Worm (Caenorhabditis elegans): ENCODE results near the gene cst-2.

DNA sequence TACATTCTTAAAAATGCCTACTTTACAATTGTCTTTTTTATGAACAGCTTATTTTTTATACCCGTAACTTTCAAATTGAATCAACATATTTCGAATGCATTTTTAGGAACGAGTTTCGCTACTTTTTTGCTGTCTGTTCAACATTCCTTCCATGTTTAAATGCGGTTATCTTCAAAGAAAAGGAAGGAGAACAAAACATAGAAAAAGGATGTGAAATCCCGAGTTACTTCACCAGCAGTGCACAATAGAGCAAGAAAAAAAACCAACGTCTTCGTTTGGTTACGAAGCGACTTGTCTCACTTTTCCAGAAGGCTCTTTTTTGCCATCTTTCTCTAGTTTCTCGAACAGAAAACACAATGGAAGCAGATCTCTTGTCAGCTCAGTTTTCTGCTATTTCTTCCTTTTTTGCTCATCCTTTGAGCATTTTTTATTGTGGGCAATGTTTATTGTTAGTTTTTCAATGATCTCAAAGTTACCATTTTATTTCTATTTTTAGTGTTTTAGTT lies 50.1 kb downstream of the cst-2 start, which contains the start of gene cka-2:
- TF ChIP-seq ref-1 (GFP tag; conservative IDR thresholded peaks at IDR 0.05) (no peak), ztf-23 (GFP tag; IDR thresholded peaks at IDR 0.05) (no peak), med-1 (GFP tag; optimal IDR thresholded peaks at IDR 0.05; ENCODE audit: insufficient read depth) (no peak), flt-1 (GFP tag; IDR thresholded peaks at IDR 0.05) (no peak), cog-1 (tag; optimal IDR thresholded peaks at IDR 0.05) (no peak)
